Fruit fly (Drosophila melanogaster) whole organism, prepupa: Measurements from ENCODE around the gene RhoGEF64C.

Experiments
- CG11762 ChIP-seq: fragments of 200-800 bp; sonication (Bioruptor generic); optimal IDR thresholded peaks from 3 replicates; lab custom pipeline; 2016; ENCODE audit warnings: missing biosample characterization, missing genetic modification characterization; ENCODE audit not compliant: insufficient read depth
- CG15336 ChIP-seq: fragments of 200-800 bp; sonication (Bioruptor generic); IDR thresholded peaks from 2 replicates; pipeline ENCODE4 v1.3.6; 2022; ENCODE audit warnings: missing biosample characterization, missing genetic modification characterization
- CG1621 ChIP-seq: fragments of 200-800 bp; sonication (Bioruptor generic); optimal IDR thresholded peaks from 3 replicates; lab custom pipeline; 2018; ENCODE audit warnings: missing biosample characterization, mild to moderate bottlenecking, missing genetic modification characterization
- CG31627 ChIP-seq: fragments of 200-800 bp; sonication (Bioruptor generic); optimal IDR thresholded peaks from 3 replicates; lab custom pipeline; 2016; ENCODE audit warnings: missing biosample characterization, missing genetic modification characterization
- CG34406 ChIP-seq: fragments of 200-800 bp; sonication (Bioruptor generic); optimal IDR thresholded peaks from 3 replicates; lab custom pipeline; 2016; ENCODE audit warnings: missing biosample characterization, missing genetic modification characterization
- CG3919 ChIP-seq: fragments of 200-800 bp; sonication (Bioruptor generic); optimal IDR thresholded peaks from 3 replicates; lab custom pipeline; 2016; ENCODE audit warnings: missing biosample characterization, missing genetic modification characterization
- CG4318 ChIP-seq: fragments of 200-800 bp; sonication (Bioruptor generic); optimal IDR thresholded peaks from 3 replicates; lab custom pipeline; 2017; ENCODE audit warnings: missing biosample characterization, mild to moderate bottlenecking, missing genetic modification characterization
- CG6808 ChIP-seq: fragments of 200-800 bp; sonication (Bioruptor generic); optimal IDR thresholded peaks from 3 replicates; lab custom pipeline; 2017; ENCODE audit warnings: missing biosample characterization, missing genetic modification characterization, mild to moderate bottlenecking, moderate library complexity, missing genetic modification reagents
- CG8119 ChIP-seq: fragments of 200-800 bp; sonication (Bioruptor generic); IDR thresholded peaks from 3 replicates; pipeline ENCODE4 v1.3.6; 2022; ENCODE audit warnings: missing biosample characterization, missing genetic modification characterization
- CG8319 ChIP-seq: fragments of 200-800 bp; sonication (Bioruptor generic); optimal IDR thresholded peaks from 3 replicates; lab custom pipeline; 2016; ENCODE audit warnings: missing biosample characterization, missing genetic modification characterization
- Eip75B ChIP-seq: fragments of 200-800 bp; sonication (Bioruptor generic); optimal IDR thresholded peaks from 3 replicates; lab custom pipeline; 2016; ENCODE audit warnings: missing biosample characterization, missing genetic modification characterization
- Eip78C ChIP-seq: fragments of 200-800 bp; sonication (Bioruptor generic); peaks from one replicate; lab custom pipeline; 2016; ENCODE audit warnings: missing biosample characterization, missing genetic modification characterization
- Eip93F ChIP-seq: fragments of 200-800 bp; sonication (Bioruptor generic); optimal IDR thresholded peaks from 2 replicates; lab custom pipeline; 2016; ENCODE audit warnings: missing biosample characterization, mild to moderate bottlenecking, missing genetic modification characterization
- Hr39 ChIP-seq: fragments of 200-800 bp; sonication (Bioruptor generic); optimal IDR thresholded peaks from 2 replicates; lab custom pipeline; 2016; ENCODE audit warnings: missing biosample characterization, missing genetic modification characterization
- Hr4 ChIP-seq: fragments of 200-800 bp; sonication (Bioruptor generic); optimal IDR thresholded peaks from 3 replicates; lab custom pipeline; 2016; ENCODE audit warnings: missing biosample characterization, missing genetic modification characterization
- Lpt ChIP-seq: fragments of 200-800 bp; sonication (Bioruptor generic); optimal IDR thresholded peaks from 3 replicates; lab custom pipeline; 2016; ENCODE audit warnings: missing biosample characterization, missing genetic modification characterization
- Met ChIP-seq: fragments of 200-800 bp; sonication (Bioruptor generic); optimal IDR thresholded peaks from 3 replicates; lab custom pipeline; 2016; ENCODE audit warnings: missing biosample characterization, missing genetic modification characterization
- Sox102F ChIP-seq: fragments of 200-800 bp; sonication (Bioruptor generic); optimal IDR thresholded peaks from 2 replicates; lab custom pipeline; 2016; ENCODE audit warnings: missing biosample characterization, mild to moderate bottlenecking, missing genetic modification characterization
- Sox14 ChIP-seq: fragments of 200-800 bp; sonication (Bioruptor generic); optimal IDR thresholded peaks from 3 replicates; lab custom pipeline; 2016; ENCODE audit warnings: missing biosample characterization, missing genetic modification characterization
- acj6 ChIP-seq: fragments of 200-800 bp; sonication (Bioruptor generic); optimal IDR thresholded peaks from 3 replicates; lab custom pipeline; 2016; ENCODE audit warnings: missing biosample characterization, missing genetic modification characterization
- dac ChIP-seq: fragments of 200-800 bp; sonication (Bioruptor generic); optimal IDR thresholded peaks from 2 replicates; lab custom pipeline; 2017; ENCODE audit warnings: missing biosample characterization, mild to moderate bottlenecking, missing genetic modification characterization
- dsx ChIP-seq: fragments of 200-800 bp; optimal IDR thresholded peaks from 3 replicates; lab custom pipeline; 2019; ENCODE audit warnings: missing biosample characterization, mild to moderate bottlenecking, missing genetic modification characterization, moderate library complexity; ENCODE audit not compliant: poor library complexity, severe bottlenecking
- eg ChIP-seq: fragments of 200-800 bp; sonication (Bioruptor generic); IDR thresholded peaks from 3 replicates; pipeline ENCODE4 v1.3.6; 2022; ENCODE audit warnings: missing biosample characterization, missing genetic modification characterization
- fd85E ChIP-seq: fragments of 200-800 bp; sonication (Bioruptor generic); optimal IDR thresholded peaks from 3 replicates; lab custom pipeline; 2016; ENCODE audit warnings: missing biosample characterization, missing genetic modification characterization
- fkh ChIP-seq: fragments of 200-800 bp; sonication (Bioruptor generic); optimal IDR thresholded peaks from 3 replicates; lab custom pipeline; 2017; ENCODE audit warnings: missing biosample characterization, mild to moderate bottlenecking, missing genetic modification characterization, moderate library complexity
- lz ChIP-seq: fragments of 200-800 bp; sonication (Bioruptor generic); optimal IDR thresholded peaks from 3 replicates; lab custom pipeline; 2016; ENCODE audit warnings: missing biosample characterization, missing genetic modification characterization
- net ChIP-seq: fragments of 200-800 bp; sonication (Bioruptor generic); optimal IDR thresholded peaks from 3 replicates; lab custom pipeline; 2016; ENCODE audit warnings: missing biosample characterization, missing genetic modification characterization
- salr ChIP-seq, 2 experiments: fragments of 200-800 bp; sonication (Bioruptor generic); optimal IDR thresholded peaks; 3 replicates each; lab custom pipeline; 2016 to 2018; ENCODE audit warnings: missing biosample characterization in 2 of 2, missing genetic modification characterization in 2 of 2, mild to moderate bottlenecking in 1 of 2
- spab ChIP-seq: fragments of 200-800 bp; sonication (Bioruptor generic); optimal IDR thresholded peaks from 2 replicates; lab custom pipeline; 2017; ENCODE audit warnings: missing biosample characterization, mild to moderate bottlenecking, missing genetic modification characterization, missing genetic modification reagents
- svp ChIP-seq: fragments of 200-800 bp; sonication (Bioruptor generic); peaks from one replicate; lab custom pipeline; 2016; ENCODE audit warnings: missing biosample characterization, missing genetic modification characterization
- topi ChIP-seq: fragments of 200-800 bp; sonication (Bioruptor generic); optimal IDR thresholded peaks from 3 replicates; lab custom pipeline; 2016; ENCODE audit warnings: missing biosample characterization, missing genetic modification characterization
- vri ChIP-seq: fragments of 200-800 bp; sonication (Bioruptor generic); optimal IDR thresholded peaks from 3 replicates; lab custom pipeline; 2016; ENCODE audit warnings: missing biosample characterization, mild to moderate bottlenecking, missing genetic modification characterization

The RhoGEF64C gene

dm6 chr3L:4679063-4679462 is 13.5 kb upstream of the RhoGEF64C start (continued):
- no peak for TF ChIP-seq dsx (GFP tag; lab: Kevin White, UChicago)
- peak; percentile 16 for TF ChIP-seq spab
- TF ChIP-seq Hr4 (GFP tag; lab: Kevin White, UChicago): no peak
- TF ChIP-seq salr (GFP tag; optimal IDR thresholded peaks at IDR 0.05; lab: Kevin White, UChicago): no peak
- TF ChIP-seq vri (GFP tag; lab: Kevin White, UChicago): no peak
- TF ChIP-seq CG11762 (GFP tag; lab: Kevin White, UChicago): peak; percentile 11
- TF ChIP-seq topi (GFP tag; lab: Kevin White, UChicago): peak; percentile 37

DNA sequence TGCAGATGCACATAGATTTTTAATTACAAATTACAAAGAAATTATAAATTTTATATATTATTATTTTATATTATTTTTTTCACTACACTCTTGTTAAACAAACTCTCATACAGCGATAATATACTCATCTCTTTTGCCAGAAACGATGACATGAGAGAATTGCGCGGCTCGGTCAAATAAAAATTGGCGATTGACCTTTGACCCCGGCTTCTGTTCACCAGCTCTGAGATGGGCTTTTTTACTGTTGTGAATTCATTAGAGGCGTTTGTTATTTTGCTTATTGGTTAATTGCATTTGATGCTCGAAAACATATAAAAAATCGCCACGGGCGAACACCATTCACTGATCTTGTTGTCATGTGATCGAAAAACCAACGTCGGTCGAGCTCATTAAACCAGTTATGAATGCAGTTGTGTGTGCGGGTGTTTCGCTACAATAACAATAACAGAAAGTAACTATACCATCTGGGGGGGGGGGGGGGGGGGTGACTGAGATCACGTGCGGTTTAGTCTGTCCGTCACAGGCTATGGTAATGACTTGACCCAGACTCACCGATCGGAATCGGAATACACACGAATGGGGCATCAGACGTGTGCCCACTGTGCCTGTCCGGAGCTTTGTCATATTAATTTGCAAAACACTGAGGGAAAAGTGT is 7.8 kb upstream of the RhoGEF64C start:
- no peak for TF ChIP-seq eg (GFP tag; lab: Robert Waterston, UW)
- peak; percentile 80 for TF ChIP-seq svp (GFP tag; lab: Kevin White, UChicago)
- TF ChIP-seq Eip78C (GFP tag; lab: Kevin White, UChicago): peak; percentile 66
- no peak for TF ChIP-seq dac (GFP tag; lab: Kevin White, UChicago)

DNA sequence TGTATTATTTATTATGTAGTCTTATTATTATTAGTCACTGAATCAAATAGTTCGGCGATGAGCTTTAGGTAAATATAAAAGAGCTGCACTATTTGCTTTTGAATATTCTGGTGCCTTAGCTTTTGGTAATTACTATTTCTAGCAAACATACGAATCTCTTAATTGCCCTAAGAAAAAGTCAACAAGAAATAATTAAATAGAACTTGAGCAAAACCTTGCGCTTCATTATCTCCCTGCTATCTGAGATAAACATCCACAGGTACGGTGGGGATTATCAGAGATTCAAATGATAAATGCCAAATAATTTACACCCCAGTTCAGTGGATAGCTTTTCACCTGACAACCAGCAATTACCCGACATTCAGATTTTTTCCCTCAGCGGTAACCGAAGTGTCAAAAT is 6.5 kb upstream of the RhoGEF64C start:
- TF ChIP-seq acj6 (no peak), svp (GFP tag; lab: Kevin White, UChicago) (peak; percentile 54), Eip78C (GFP tag; lab: Kevin White, UChicago) (peak; percentile 21), vri (GFP tag; lab: Kevin White, UChicago) (no peak), Sox102F (GFP tag; lab: Kevin White, UChicago) (no peak), CG6808 (GFP tag; lab: Kevin White, UChicago) (no peak)

dm6 chr3L:4686609-4687008 is 6.0 kb upstream of the RhoGEF64C start:
- TF ChIP-seq eg (GFP tag; lab: Robert Waterston, UW) (no peak), net (GFP tag; lab: Kevin White, UChicago) (no peak), CG8119 (no peak)

DNA sequence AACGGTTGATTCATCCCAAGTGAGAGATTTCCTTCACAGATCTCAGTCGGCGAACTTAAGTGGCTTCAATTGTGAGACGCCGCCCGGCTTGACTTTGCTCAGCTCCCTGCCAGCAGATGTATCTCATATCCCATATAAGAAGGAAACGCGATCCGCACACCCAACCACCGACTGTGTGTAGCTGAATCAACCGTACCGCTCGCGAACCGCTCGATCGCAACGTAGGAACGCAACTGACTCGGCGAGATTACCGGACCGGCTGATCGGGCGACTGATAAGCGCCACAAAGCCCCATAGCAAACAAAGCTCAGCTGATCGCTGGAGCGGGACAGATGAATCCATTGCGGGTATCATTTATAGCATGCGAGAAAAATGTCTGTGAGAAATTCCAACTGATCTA is 5.5 kb upstream of the RhoGEF64C start, which contains the start of gene axo:
Gene axo, minus strand, starts transcription at position 185 of the 400 bp plus-strand sequence.
- peak; percentile 83 for TF ChIP-seq svp (GFP tag; lab: Kevin White, UChicago)
- TF ChIP-seq acj6: no peak
- peak; percentile 12 for TF ChIP-seq Eip78C (GFP tag; lab: Kevin White, UChicago)
- no peak for TF ChIP-seq CG8319
- TF ChIP-seq CG31627 (GFP tag; lab: Kevin White, UChicago): no peak
- peak; percentile 39 for TF ChIP-seq fkh (GFP tag; lab: Kevin White, UChicago)
- TF ChIP-seq, all 60 proteins: peak for 3

- TF ChIP-seq Sox14 (GFP tag; lab: Kevin White, UChicago) (no peak), Met (GFP tag; lab: Kevin White, UChicago) (no peak), Hr39 (no peak), CG3919 (GFP tag; lab: Kevin White, UChicago) (no peak), CG4318 (no peak), Eip75B (GFP tag; lab: Kevin White, UChicago) (no peak), CG1621 (tag; lab: Kevin White, UChicago) (no peak), Eip78C (GFP tag; lab: Kevin White, UChicago) (no peak)
- TF ChIP-seq, all 60 proteins: peak for 0
Observed at dm6 chr3L:4688674-4689073, 3.9 kb upstream of the RhoGEF64C start, which contains the start of gene CG7514. CG7514 (minus strand) TSS chr3L:4688774.

dm6 chr3L:4689970-4690369 is 2.6 kb upstream of the RhoGEF64C start, which contains the start of gene CG18418:
CG18418 (minus strand) TSS chr3L:4690070.
- no peak for TF ChIP-seq CG4318
- TF ChIP-seq CG34406 (GFP tag; lab: Kevin White, UChicago): no peak
- no peak for TF ChIP-seq CG15336 (GFP tag; lab: Robert Waterston, UW)
- TF ChIP-seq acj6: no peak
- TF ChIP-seq CG6808 (GFP tag; lab: Kevin White, UChicago): no peak
- TF ChIP-seq fd85E (GFP tag; lab: Kevin White, UChicago): no peak
- no peak for TF ChIP-seq lz (GFP tag; lab: Kevin White, UChicago)
- no peak for TF ChIP-seq Eip93F
- no peak for TF ChIP-seq Eip75B (GFP tag; lab: Kevin White, UChicago)
- TF ChIP-seq Lpt (GFP tag; lab: Kevin White, UChicago): no peak
- TF ChIP-seq eg (GFP tag; lab: Robert Waterston, UW): no peak
- no peak for TF ChIP-seq CG11762 (GFP tag; lab: Kevin White, UChicago)
- no peak for TF ChIP-seq vri (GFP tag; lab: Kevin White, UChicago)
- TF ChIP-seq, all 60 proteins: peak for 0
